Worm (Caenorhabditis elegans) whole organism, late embryonic: ENCODE data around the gene acl-2.
A peak's percentile ranks its signal among the peaks of the same experiment; 100 is the strongest.
"Not testable (repeated sequence)": the region's sequence is repeated elsewhere in the genome, so short reads cannot be mapped to it uniquely, and the experiment has no call there.

ENCODE experiments used
- C08G9.2 ChIP-seq: sonication (generic microtip); optimal IDR thresholded peaks from 2 replicates; lab custom pipeline; 2016; ENCODE audit warnings: mild to moderate bottlenecking, missing genetic modification characterization, moderate library complexity, missing compliant biosample characterization
- F13H6.1 ChIP-seq: sonication (generic microtip); optimal IDR thresholded peaks from 2 replicates; lab custom pipeline; 2016; ENCODE audit warnings: missing genetic modification characterization, missing compliant biosample characterization
- K02D7.2 ChIP-seq: sonication (generic microtip); optimal IDR thresholded peaks from 2 replicates; lab custom pipeline; 2017; ENCODE audit warnings: mild to moderate bottlenecking, missing genetic modification characterization, missing compliant biosample characterization
- K09A11.1 ChIP-seq: sonication (generic microtip); optimal IDR thresholded peaks from 2 replicates; lab custom pipeline; 2017; ENCODE audit warnings: antibody characterized with exemption, mild to moderate bottlenecking, missing genetic modification characterization, missing compliant biosample characterization; ENCODE audit not compliant: insufficient read depth
- ahr-1 ChIP-seq: sonication (generic microtip); optimal IDR thresholded peaks from 2 replicates; lab custom pipeline; 2016; ENCODE audit warnings: missing genetic modification characterization, missing compliant biosample characterization
- ceh-18 ChIP-seq: sonication (generic microtip); optimal IDR thresholded peaks from 2 replicates; lab custom pipeline; 2016; ENCODE audit warnings: missing genetic modification characterization, missing compliant biosample characterization
- ceh-2 ChIP-seq: sonication (generic microtip); optimal IDR thresholded peaks from 2 replicates; lab custom pipeline; 2016; ENCODE audit warnings: missing genotype, missing genetic modification characterization, missing compliant biosample characterization
- ceh-22 ChIP-seq: sonication (generic microtip); optimal IDR thresholded peaks from 2 replicates; lab custom pipeline; 2017; ENCODE audit warnings: missing biosample characterization, missing genetic modification characterization
- ceh-30 ChIP-seq: fragments of 150-350 bp; optimal IDR thresholded peaks from 2 replicates; lab custom pipeline; 2014; ENCODE audit warnings: missing biosample characterization, missing genetic modification characterization
- ceh-31 ChIP-seq: sonication (generic microtip); optimal IDR thresholded peaks from 2 replicates; lab custom pipeline; 2016; ENCODE audit warnings: missing genetic modification characterization, missing compliant biosample characterization
- ceh-48 ChIP-seq: sonication (generic microtip); optimal IDR thresholded peaks from 2 replicates; lab custom pipeline; 2016; ENCODE audit warnings: missing genetic modification characterization, inconsistent platforms, missing compliant biosample characterization
- ceh-9 ChIP-seq: sonication (generic microtip); optimal IDR thresholded peaks from 2 replicates; lab custom pipeline; 2016; ENCODE audit warnings: mild to moderate bottlenecking, missing genetic modification characterization, inconsistent platforms, missing compliant biosample characterization
- dve-1 ChIP-seq: sonication (generic microtip); optimal IDR thresholded peaks from 2 replicates; lab custom pipeline; 2017; ENCODE audit warnings: antibody characterized with exemption, mild to moderate bottlenecking, missing genetic modification characterization, missing compliant biosample characterization
- elt-2 ChIP-seq: sonication (generic microtip); optimal IDR thresholded peaks from 2 replicates; lab custom pipeline; 2016; ENCODE audit warnings: missing genetic modification reagents, missing genetic modification characterization, missing compliant biosample characterization
- elt-4 ChIP-seq: sonication (generic microtip); optimal IDR thresholded peaks from 2 replicates; lab custom pipeline; 2016; ENCODE audit warnings: missing genetic modification characterization, missing compliant biosample characterization
- ets-4 ChIP-seq: sonication (generic microtip); optimal IDR thresholded peaks from 2 replicates; lab custom pipeline; 2016; ENCODE audit warnings: missing genetic modification characterization, missing compliant biosample characterization
- fax-1 ChIP-seq: sonication (generic microtip); optimal IDR thresholded peaks from 2 replicates; lab custom pipeline; 2016; ENCODE audit warnings: missing genotype, missing genetic modification characterization, missing compliant biosample characterization
- hlh-13 ChIP-seq: fragments of 200-800 bp; sonication (Bioruptor generic); optimal IDR thresholded peaks from 2 replicates; lab custom pipeline; 2018; ENCODE audit warnings: mild to moderate bottlenecking, missing genetic modification characterization, missing compliant biosample characterization
- hlh-6 ChIP-seq: sonication (generic microtip); optimal IDR thresholded peaks from 2 replicates; lab custom pipeline; 2016; ENCODE audit warnings: missing genotype, missing genetic modification characterization, missing compliant biosample characterization
- lin-11 ChIP-seq: fragments of 200-800 bp; sonication (Bioruptor generic); optimal IDR thresholded peaks from 2 replicates; lab custom pipeline; 2018; ENCODE audit warnings: mild to moderate bottlenecking, missing genetic modification characterization, missing compliant biosample characterization
- madf-2 ChIP-seq: sonication (generic microtip); optimal IDR thresholded peaks from 2 replicates; lab custom pipeline; 2017; ENCODE audit warnings: missing genetic modification characterization, missing compliant biosample characterization
- nfya-1 ChIP-seq: sonication (generic microtip); optimal IDR thresholded peaks from 2 replicates; lab custom pipeline; 2017; ENCODE audit warnings: missing genetic modification characterization, mild to moderate bottlenecking, missing compliant biosample characterization, antibody characterized with exemption, moderate library complexity
- nhr-232 ChIP-seq: sonication (generic microtip); optimal IDR thresholded peaks from 2 replicates; lab custom pipeline; 2016; ENCODE audit warnings: missing genetic modification characterization, missing compliant biosample characterization
- pax-1 ChIP-seq: fragments of 150-350 bp; optimal IDR thresholded peaks from 2 replicates; lab custom pipeline; 2014; ENCODE audit warnings: missing biosample characterization, missing genetic modification characterization
- pha-2 ChIP-seq: sonication (generic microtip); optimal IDR thresholded peaks from 2 replicates; lab custom pipeline; 2017; ENCODE audit warnings: mild to moderate bottlenecking, missing genetic modification characterization, missing compliant biosample characterization
- pros-1 ChIP-seq: fragments of 150-350 bp; optimal IDR thresholded peaks from 2 replicates; lab custom pipeline; 2014; ENCODE audit warnings: missing biosample characterization, missing genetic modification reagents, missing genetic modification characterization
- ref-2 ChIP-seq: sonication (generic microtip); optimal IDR thresholded peaks from 2 replicates; lab custom pipeline; 2016; ENCODE audit warnings: missing genetic modification characterization, missing compliant biosample characterization
- rnt-1 ChIP-seq: sonication (generic microtip); optimal IDR thresholded peaks from 2 replicates; lab custom pipeline; 2016; ENCODE audit warnings: missing genetic modification characterization, missing compliant biosample characterization
- sdc-2 ChIP-seq: sonication (generic microtip); optimal IDR thresholded peaks from 2 replicates; lab custom pipeline; 2016; ENCODE audit warnings: missing genotype, missing genetic modification characterization, missing compliant biosample characterization
- sox-2 ChIP-seq: fragments of 200-800 bp; sonication (Bioruptor generic); IDR thresholded peaks from 2 replicates; pipeline ENCODE4 v1.3.6; 2022; ENCODE audit warnings: missing genetic modification reagents, missing genetic modification characterization, missing compliant biosample characterization
- sox-4 ChIP-seq: sonication (generic microtip); optimal IDR thresholded peaks from 2 replicates; lab custom pipeline; 2017; ENCODE audit warnings: mild to moderate bottlenecking, missing genetic modification characterization, inconsistent platforms, missing compliant biosample characterization
- syd-9 ChIP-seq: sonication (generic microtip); optimal IDR thresholded peaks from 2 replicates; lab custom pipeline; 2016; ENCODE audit warnings: mild to moderate bottlenecking, missing genetic modification characterization, moderate library complexity, missing compliant biosample characterization
- unc-3 ChIP-seq, 2 experiments: fragments of 200-800 bp in 1 of 2; sonication (Bioruptor generic) in 1 of 2; sonication (generic microtip) in 1 of 2; conservative IDR thresholded peaks in 1 of 2; optimal IDR thresholded peaks in 1 of 2; 2 replicates each; pipeline versions ENCODE4 v1.3.6 to Lab custom; 2016 to 2022; ENCODE audit warnings: missing compliant biosample characterization in 2 of 2, missing genetic modification characterization in 2 of 2, missing genetic modification reagents in 1 of 2
- unc-55 ChIP-seq: sonication (generic microtip); optimal IDR thresholded peaks from 2 replicates; lab custom pipeline; 2017; ENCODE audit warnings: missing biosample characterization, missing genetic modification reagents, missing genetic modification characterization
- zip-5 ChIP-seq: sonication (generic microtip); optimal IDR thresholded peaks from 2 replicates; lab custom pipeline; 2016; ENCODE audit warnings: missing genetic modification characterization, missing compliant biosample characterization

Gene acl-2

ce11 chrV:10011623-10012022 lies 19.3 kb downstream of the acl-2 start, which contains the start of gene lea-1:
TSS of gene lea-1 (plus strand) at chrV:10011923.
- no peak for TF ChIP-seq nhr-232 (tag; lab: Kevin White, UChicago)
- TF ChIP-seq elt-2 (tag; lab: Kevin White, UChicago): no peak
- no peak for TF ChIP-seq dve-1 (tag; lab: Kevin White, UChicago)
- no peak for TF ChIP-seq unc-3 (GFP tag; conservative IDR thresholded peaks at IDR 0.05; lab: Robert Waterston, UW)
- no peak for TF ChIP-seq unc-3 (tag; optimal IDR thresholded peaks at IDR 0.05; lab: Kevin White, UChicago)
- no peak for TF ChIP-seq ceh-48
- no peak for TF ChIP-seq K09A11.1 (tag; lab: Kevin White, UChicago)
- no peak for TF ChIP-seq ets-4
- no peak for TF ChIP-seq ceh-9 (tag; lab: Kevin White, UChicago)
- TF ChIP-seq fax-1: no peak

- TF ChIP-seq nhr-232 (tag; lab: Kevin White, UChicago) (no peak), hlh-6 (no peak), K02D7.2 (tag; lab: Kevin White, UChicago) (no peak), lin-11 (no peak), unc-55 (GFP tag; lab: Kevin White, UChicago) (no peak)
These were observed 23.4 kb downstream of the acl-2 start for ce11 chrV:10007484-10007883.

ce11 chrV:10006374-10006773 lies 24.5 kb downstream of the acl-2 start:
- TF ChIP-seq nfya-1 (tag; lab: Kevin White, UChicago) (no peak), lin-11 (no peak), syd-9 (no peak), ceh-9 (tag; lab: Kevin White, UChicago) (no peak), hlh-6 (no peak)

ce11 chrV:10004048-10004761 lies 26.7 kb downstream of the acl-2 start, which contains the start of gene uda-1:
TSS of gene uda-1 (plus strand) at chrV:10004755.
- TF ChIP-seq ceh-31; ceh-2 (tag; lab: Kevin White, UChicago); pha-2 (tag; lab: Kevin White, UChicago): not testable (repeated sequence)

- TF ChIP-seq nfya-1 (tag; lab: Kevin White, UChicago): peak; percentile 34
- TF ChIP-seq lin-11: no peak
- peak; percentile 20 for TF ChIP-seq pax-1 (tag; lab: Kevin White, UChicago)
- TF ChIP-seq ceh-18 (tag; lab: Kevin White, UChicago): peak; percentile 18
- TF ChIP-seq unc-55 (GFP tag; lab: Kevin White, UChicago): peak; percentile 20
- TF ChIP-seq, all 69 proteins: peak for 4
These were observed 27.4 kb downstream of the acl-2 start for ce11 chrV:10003315-10003969.

- no peak for TF ChIP-seq ahr-1 (tag; lab: Kevin White, UChicago)
- no peak for TF ChIP-seq elt-4
- TF ChIP-seq madf-2: no peak
- TF ChIP-seq ceh-22: no peak
These were observed 28.2 kb downstream of the acl-2 start for ce11 chrV:10002720-10003119.

- TF ChIP-seq C08G9.2 (tag; lab: Kevin White, UChicago) (no peak), sdc-2 (tag; lab: Kevin White, UChicago) (no peak), sox-4 (no peak), ahr-1 (tag; lab: Kevin White, UChicago) (no peak), sox-2 (GFP tag; lab: Robert Waterston, UW) (no peak), rnt-1 (tag; lab: Kevin White, UChicago) (no peak), ref-2 (tag; lab: Kevin White, UChicago) (no peak), F13H6.1 (no peak), elt-2 (tag; lab: Kevin White, UChicago) (no peak), dve-1 (tag; lab: Kevin White, UChicago) (no peak), hlh-13 (GFP tag; lab: Kevin White, UChicago) (no peak), pros-1 (tag; lab: Kevin White, UChicago) (no peak), zip-5 (tag; lab: Kevin White, UChicago) (no peak), ceh-30 (tag; lab: Kevin White, UChicago) (no peak)
- TF ChIP-seq, all 69 proteins: peak for 0
These were observed 30.1 kb downstream of the acl-2 start, which contains the start of gene K08H10.10 for ce11 chrV:10000760-10001159. TSS of gene K08H10.10 (plus strand) at chrV:10001060.
